Fruit fly (Drosophila melanogaster): ENCODE data around the gene CG5986.

CG5986 gene

DNA sequence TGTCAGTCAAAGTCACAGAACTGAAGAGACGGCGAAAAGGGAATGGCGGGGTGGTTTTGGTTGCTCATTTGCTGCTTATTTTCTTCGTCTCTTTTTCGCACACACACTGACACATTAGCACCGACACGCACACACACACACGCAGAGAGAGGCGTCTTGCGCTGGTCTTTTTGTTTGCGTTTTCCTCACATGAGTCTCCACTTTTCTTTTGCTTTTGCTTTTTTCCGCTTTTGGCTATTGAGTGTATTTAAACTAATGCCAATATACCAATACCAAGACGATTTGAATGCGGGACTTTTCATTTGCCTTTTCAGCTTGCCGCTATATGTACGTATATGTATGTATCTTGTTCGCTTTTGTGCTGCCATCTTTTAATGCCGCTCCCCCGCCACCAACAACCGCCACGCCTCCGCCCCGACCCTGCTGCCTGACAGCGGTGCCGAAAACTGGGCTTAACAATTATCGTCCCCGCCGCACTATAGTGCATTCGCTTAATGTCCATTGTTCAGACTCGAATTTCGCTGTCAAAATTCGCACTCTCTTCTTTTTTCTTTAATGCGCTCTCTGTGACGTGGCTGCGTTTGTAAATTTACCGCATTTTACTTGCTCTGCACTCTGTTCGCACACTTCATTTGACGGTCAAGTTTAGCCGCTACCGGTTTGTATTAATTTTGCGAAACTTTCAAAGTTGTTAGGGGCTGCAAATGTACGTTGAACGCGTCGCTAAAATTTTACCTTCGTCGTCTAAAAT is at the start of gene CG5986:
CG5986 (plus strand) TSS at position 565 of the 751 bp plus-strand sequence.
- peak; percentile 52 for TF ChIP-seq CG17801 (GFP tag; optimal IDR thresholded peaks at IDR 0.05; ENCODE audit: partially characterized antibody)

DNA sequence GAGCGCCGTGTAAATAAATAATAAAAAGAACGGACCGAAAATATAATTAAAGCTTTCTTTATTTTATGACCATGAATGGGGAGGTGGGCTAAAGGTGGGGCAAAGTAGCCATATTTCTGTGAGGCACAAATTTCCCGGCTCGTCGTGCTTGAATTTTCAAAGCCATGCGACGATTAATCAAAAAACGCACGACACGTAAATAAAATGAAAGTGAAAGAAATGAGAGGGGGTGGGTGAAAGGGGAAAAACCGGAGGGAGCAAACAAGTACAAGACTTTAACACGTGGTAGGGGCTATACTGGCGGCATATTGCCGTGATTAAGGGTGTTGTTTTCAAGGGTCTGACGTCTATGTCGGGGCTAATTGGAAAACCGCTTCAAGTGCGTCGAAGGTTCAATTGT is 46.4 kb upstream of the CG5986 start:
- TF ChIP-seq CG17801 (GFP tag; optimal IDR thresholded peaks at IDR 0.05; ENCODE audit: partially characterized antibody) = no peak

DNA sequence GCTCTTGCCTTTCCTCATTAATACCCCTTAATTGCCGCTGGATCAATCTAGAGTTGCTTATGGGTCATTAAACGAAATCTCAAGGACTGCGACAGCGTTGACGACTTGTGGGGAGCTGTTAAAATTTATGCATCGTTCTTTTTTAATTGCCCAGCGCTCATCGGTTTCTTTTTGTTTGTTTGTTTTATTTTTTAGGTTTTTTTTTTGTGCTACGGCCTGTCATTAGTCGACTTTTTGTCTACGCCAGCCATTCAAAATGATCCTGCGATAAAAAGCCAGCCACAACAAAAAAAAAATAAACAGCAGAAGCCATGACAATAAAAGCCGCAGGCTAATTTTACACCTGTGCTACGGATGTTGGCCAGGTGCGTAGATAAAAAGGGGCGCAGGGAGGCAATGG is 43.6 kb upstream of the CG5986 start:
- TF ChIP-seq CG17801 (GFP tag; optimal IDR thresholded peaks at IDR 0.05; ENCODE audit: partially characterized antibody) = no peak

DNA sequence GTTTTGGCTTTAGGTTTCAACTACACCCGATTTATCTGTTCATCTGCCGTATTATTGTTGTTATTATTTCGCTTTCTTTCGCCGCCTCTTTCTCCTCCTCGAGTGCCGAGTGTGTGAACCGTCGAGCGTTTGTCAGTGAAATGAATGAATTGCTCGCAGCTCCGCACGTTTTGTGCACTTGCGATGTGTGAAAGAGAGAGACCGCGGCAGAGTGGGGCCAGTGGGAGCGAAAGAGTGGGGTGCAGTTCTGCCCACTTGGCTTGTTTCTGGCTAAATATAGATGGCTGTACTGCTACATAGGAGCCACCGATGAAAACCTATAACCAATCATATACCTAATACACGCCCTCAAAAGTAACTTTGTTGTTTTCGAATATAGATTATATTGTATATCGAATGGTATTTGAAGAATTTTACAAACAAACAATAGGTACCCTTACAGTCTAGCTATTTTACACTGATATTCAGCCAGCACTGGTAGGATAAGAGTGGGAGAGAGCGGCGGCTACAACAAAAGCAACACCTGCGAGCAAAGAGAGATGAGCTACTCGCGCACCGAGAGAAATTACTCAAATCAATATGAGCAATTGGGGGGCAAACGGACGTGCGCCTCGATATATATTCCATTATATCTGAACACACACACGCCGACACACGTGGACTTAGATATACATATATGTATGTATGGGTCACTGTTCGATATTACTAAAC is 41.0 kb upstream of the CG5986 start:
- peak; percentile 14 for TF ChIP-seq CG17801 (GFP tag; optimal IDR thresholded peaks at IDR 0.05; ENCODE audit: partially characterized antibody)

DNA sequence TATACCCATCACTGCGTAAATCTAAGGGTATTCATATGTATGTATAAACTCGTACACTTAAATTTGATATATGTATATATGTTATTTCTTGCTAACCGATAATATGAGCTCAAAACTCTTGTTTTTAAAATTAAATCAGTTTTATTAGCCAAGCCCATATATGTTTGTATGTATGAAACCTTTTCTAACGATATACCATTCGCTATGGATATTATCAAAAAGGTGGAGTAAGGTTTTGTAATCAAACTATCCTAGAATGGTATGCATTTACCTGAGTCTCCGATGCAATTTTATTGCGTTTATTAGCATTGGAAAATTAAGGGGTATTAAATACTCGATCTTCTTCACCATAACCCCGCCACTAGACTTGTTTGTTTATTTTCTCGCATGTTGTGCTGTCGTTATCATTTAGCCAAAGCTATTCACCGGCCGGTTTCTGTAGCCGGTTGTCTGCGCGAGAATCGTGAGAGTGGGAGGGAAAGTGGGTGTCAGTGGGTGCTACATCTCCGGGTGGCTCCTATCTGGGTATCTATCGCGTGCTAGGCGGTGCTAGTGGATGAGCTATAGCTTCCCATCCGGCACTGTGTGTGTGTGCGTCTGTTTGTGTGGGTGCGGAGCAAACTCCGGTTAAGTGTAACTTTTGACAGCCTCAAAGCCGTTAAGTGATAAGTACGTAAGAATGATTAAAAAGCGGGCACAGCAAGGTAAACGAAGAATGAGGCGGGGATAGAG is 39.6 kb upstream of the CG5986 start:
- TF ChIP-seq CG17801 (GFP tag; optimal IDR thresholded peaks at IDR 0.05; ENCODE audit: partially characterized antibody) = no peak

DNA sequence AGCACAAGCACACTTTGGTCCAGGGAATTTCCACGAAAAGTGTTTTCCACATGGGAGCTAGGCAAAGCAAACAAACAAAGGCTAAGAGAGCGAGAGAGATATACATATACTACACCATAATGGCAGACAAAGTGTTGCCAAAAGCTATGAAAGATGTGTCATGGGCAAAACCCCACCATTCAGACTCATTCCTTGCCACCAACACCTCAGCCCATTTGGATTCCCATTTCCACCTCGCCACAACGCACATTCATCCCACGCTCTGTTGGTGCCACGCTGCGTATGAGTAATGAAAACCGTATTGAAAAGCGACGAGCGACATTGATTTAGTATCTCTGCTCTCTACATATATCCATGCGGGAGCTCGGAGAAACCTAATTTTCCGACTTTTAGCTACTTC is 38.7 kb upstream of the CG5986 start:
- TF ChIP-seq CG17801 (GFP tag; optimal IDR thresholded peaks at IDR 0.05; ENCODE audit: partially characterized antibody) = no peak

DNA sequence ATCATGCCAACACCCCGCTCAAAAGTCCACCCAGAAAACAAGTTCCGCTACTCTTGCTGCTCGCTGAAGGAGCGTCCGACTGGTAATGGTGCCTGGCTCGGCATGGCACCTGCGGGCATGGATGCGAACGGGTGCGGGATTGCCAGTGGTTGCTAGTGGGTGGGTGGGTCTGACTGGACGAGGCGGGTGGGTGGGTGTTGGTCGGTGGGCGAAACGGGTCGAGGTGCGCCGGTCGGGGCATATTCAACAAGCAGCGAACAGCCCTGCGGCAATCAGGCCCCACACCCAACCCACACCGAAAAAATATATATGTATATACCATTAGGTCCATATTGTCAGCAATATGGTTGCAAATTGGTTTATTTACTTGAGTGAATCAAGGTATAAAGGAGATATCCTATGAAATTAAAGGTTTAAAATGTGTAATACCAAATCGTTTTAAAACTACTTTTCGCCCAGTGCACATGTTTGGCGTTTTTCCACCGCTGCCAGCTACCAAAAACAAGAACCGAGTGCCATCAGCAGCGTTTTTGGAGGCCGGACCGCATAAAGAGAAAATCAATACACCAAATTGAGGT is 36.9 kb upstream of the CG5986 start:
- no peak for TF ChIP-seq CG17801 (GFP tag; optimal IDR thresholded peaks at IDR 0.05; ENCODE audit: partially characterized antibody)

DNA sequence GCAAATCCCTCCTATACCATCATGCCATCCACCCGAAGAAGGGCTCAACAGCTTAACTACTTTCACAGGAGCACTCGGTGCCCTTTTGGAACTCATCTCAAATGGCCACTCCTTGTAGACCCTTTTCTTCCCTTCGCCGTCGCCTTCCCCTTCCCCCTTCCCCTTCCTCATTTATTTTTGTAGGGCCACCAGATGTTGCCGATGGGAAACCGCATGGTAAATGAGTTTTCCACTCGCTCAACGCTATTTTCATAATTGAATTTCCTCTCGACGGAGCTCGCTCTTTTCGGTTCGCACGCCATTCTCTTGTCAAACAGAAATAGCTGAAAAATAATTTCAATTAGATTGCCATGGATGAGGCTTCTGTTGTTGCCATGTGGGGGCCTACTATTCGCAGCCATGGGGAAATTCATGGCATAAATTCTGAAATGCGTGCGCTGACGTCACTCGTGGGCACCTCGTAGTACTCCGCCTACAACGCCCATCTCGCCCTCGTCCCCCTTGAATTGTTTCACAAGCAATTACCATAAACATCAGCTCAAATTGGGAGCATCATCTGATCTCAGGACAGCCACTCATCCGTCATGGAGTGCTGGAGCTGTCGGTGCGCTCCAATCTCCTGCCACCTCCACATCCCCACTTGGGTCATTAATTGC is 35.4 kb upstream of the CG5986 start:
- TF ChIP-seq CG17801 (GFP tag; optimal IDR thresholded peaks at IDR 0.05; ENCODE audit: partially characterized antibody) = no peak

DNA sequence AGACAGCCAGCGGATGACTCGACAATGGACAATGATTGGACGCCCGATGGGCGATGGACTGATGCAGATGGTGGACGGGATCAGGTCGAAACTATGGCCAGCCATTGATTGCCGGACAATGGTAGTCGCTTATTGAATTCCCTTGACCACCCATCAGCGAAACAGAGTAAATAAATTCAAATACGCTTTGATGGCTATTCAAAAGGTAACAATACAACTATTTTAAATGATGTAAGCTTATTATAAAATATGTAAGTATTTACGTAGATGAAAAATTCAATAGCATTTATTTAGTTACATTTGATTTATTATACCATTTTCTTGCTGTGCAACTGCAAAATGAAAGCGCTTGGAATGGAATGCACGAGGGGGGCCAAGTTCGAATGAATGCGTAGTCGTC is 33.0 kb upstream of the CG5986 start:
- TF ChIP-seq CG17801 (GFP tag; optimal IDR thresholded peaks at IDR 0.05; ENCODE audit: partially characterized antibody) = no peak

DNA sequence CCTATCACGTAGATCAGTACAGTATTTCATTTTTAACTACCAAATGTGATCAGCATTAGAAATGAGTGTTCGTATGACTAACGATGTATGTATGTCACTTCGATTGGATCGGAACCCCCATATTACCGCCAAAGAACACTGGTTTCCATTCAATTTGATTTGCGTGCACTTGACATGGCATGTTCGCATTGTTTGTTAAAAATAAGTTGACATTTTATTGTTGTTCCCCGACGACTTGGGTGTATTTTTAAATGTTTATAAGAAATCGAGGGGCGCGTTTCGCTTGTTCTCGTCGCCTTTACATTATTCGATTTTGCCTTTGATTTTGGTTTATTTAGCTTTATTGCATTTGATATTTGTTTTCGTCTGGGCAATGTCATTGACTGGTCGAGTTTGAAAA is 32.1 kb upstream of the CG5986 start:
- no peak for TF ChIP-seq CG17801 (GFP tag; optimal IDR thresholded peaks at IDR 0.05; ENCODE audit: partially characterized antibody)

DNA sequence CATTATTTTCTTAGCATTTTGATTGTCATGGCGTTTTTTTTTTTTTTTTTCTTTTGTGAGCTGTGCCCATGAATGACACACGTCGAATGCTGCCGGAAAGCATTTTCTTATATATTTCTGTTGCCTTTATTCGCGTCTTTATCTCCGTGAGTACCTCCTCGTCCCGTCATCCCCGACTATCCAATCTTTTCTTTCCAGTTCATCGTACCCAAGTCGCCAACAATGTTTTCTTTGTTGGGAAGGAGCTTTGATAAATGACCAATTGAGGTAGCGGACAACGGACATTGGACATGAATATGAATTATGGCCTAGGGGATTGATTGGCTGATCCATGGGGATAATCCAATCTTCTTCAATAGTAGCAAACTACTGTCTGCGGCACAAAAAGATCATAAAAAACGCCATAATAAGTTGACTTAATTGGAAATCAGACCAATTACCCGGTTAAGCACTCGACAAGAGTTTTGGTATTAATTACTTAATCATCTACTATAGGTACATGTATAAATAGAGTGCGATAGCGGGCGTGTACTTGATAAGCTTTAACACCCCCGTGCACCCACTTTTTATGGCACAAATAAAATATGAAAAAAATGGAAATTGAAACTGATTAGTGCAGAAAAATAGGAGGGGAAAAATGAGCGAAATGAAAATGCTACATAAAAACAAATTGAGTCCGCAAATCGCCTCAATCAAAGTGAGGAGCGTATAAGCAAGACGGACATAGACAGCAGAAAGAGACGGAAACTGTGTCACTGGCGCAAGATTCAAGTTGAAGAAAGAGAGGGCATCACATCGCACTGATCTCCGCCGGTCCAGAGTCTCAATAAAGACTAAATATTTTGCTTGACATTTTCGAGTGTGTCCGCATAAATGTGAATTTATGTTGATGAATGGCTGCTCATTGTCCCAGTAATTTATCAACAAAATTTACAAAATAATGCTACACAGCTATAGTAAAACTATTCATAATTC is 31.4 kb upstream of the CG5986 start:
- no peak for TF ChIP-seq CG17801 (GFP tag; optimal IDR thresholded peaks at IDR 0.05; ENCODE audit: partially characterized antibody)

DNA sequence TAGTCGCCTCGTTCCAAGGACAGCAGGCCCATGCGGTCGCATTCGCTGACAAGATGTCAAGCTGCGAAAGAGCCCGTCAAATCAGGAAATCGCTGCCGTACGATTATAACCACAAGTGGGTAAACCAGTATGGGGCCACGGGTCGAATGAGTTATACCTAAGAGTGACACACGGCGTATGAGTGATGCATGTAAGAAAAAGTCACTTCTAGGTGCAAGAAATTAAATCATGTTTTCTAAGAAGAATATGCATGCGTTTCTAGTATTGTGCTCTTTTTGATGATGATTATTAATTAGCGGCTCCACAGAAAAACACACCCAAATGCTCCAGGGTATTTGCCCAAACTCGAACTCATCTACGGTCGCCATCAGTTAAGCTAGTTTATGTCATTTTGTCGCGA is 29.9 kb upstream of the CG5986 start:
- TF ChIP-seq CG17801 (GFP tag; optimal IDR thresholded peaks at IDR 0.05; ENCODE audit: partially characterized antibody) = no peak

DNA sequence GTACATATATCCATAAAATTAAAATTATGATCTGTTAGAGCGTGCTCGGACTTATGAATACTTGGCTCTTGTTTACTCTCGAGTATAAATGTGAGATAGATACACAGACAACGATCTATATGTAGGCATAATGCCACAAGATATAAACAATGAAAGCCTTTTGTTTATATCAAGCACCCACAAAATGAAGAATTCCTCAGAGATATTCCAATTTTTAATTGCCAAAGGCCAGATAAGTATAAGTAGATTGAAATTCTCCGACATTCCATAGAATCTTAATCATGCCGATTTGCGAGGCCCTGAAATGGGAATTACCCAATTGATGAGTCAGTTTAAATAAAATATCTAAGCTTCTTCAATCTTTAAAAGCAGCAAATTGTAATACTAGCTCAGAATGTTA is 25.7 kb upstream of the CG5986 start:
- TF ChIP-seq CG17801 (GFP tag; optimal IDR thresholded peaks at IDR 0.05; ENCODE audit: partially characterized antibody) = no peak

DNA sequence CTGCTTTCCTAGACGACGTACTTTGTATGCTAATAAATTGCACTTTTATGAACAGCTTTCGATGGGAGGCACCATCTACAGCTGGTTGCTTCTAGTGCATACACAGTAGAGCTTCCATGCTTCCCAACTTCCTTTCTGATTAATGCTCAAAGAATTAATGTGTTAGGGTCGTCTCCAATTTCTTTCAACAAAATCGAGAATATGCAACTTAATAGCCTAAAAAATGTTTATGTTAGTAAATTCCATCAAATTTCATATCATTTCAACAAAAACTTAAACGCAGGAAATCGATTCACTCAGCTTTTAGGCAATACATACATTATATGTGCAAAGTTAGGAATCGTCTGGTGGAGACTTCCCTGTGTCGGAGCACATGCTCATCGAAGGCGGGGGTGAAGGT is 23.5 kb upstream of the CG5986 start:
- no peak for TF ChIP-seq CG17801 (GFP tag; optimal IDR thresholded peaks at IDR 0.05; ENCODE audit: partially characterized antibody)

All from ovary, adult (tissue).